Fruit fly (Drosophila melanogaster) Kc167 (cell line): ENCODE measurements around the gene Mvb12.

Experiments
- Myc ChIP-seq: fragments of >200 bp; optimal IDR thresholded peaks from 2 replicates; lab custom pipeline; 2017; ENCODE audit warnings: missing external identifiers
- Sin3A ChIP-seq: fragments of >200 bp; optimal IDR thresholded peaks from 2 replicates; lab custom pipeline; 2018; ENCODE audit warnings: missing external identifiers
- h ChIP-seq: fragments of >200 bp; optimal IDR thresholded peaks from 3 replicates; lab custom pipeline; 2018; ENCODE audit warnings: missing external identifiers
- insv ChIP-seq: fragments of >200 bp; optimal IDR thresholded peaks from 3 replicates; lab custom pipeline; 2018; ENCODE audit warnings: missing external identifiers
- psq ChIP-seq: fragments of >200 bp; optimal IDR thresholded peaks from 2 replicates; lab custom pipeline; 2017; ENCODE audit warnings: missing external identifiers
- ttk ChIP-seq: sonication (Bioruptor generic); optimal IDR thresholded peaks from 2 replicates; lab custom pipeline; 2017; ENCODE audit warnings: missing external identifiers

The Mvb12 gene

dm6 chrX:18101098-18101711 lies at the start of gene Mvb12:
TSS of gene Mvb12 (minus strand) at chrX:18101314.
- TF ChIP-seq ttk (lab: Kevin White, UChicago) (no peak), Sin3A (lab: Kevin White, UChicago) (no peak), h (no peak), insv (lab: Kevin White, UChicago) (no peak), Myc (lab: Kevin White, UChicago) (no peak), psq (lab: Kevin White, UChicago) (no peak)

dm6 chrX:18149292-18149691 lies 48.2 kb upstream of the Mvb12 start:
- TF ChIP-seq insv (lab: Kevin White, UChicago) (no peak), h (no peak), ttk (lab: Kevin White, UChicago) (no peak), psq (lab: Kevin White, UChicago) (no peak), Myc (lab: Kevin White, UChicago) (no peak), Sin3A (lab: Kevin White, UChicago) (no peak)

dm6 chrX:18140932-18141587 lies 39.9 kb upstream of the Mvb12 start:
- TF ChIP-seq psq (lab: Kevin White, UChicago) (no peak), h (no peak), ttk (lab: Kevin White, UChicago) (no peak), Myc (lab: Kevin White, UChicago) (no peak), Sin3A (lab: Kevin White, UChicago) (no peak), insv (lab: Kevin White, UChicago) (no peak)

dm6 chrX:18139950-18140349 lies 38.8 kb upstream of the Mvb12 start:
- no peak for TF ChIP-seq Sin3A (lab: Kevin White, UChicago)
- TF ChIP-seq Myc (lab: Kevin White, UChicago): no peak
- TF ChIP-seq ttk (lab: Kevin White, UChicago): no peak
- TF ChIP-seq psq (lab: Kevin White, UChicago): no peak
- TF ChIP-seq h: no peak
- no peak for TF ChIP-seq insv (lab: Kevin White, UChicago)

dm6 chrX:18138297-18138696 lies 37.2 kb upstream of the Mvb12 start, which contains the start of gene CG43229:
TSS of gene CG43229 (plus strand) at chrX:18138542.
- no peak for TF ChIP-seq h
- no peak for TF ChIP-seq psq (lab: Kevin White, UChicago)
- TF ChIP-seq insv (lab: Kevin White, UChicago): no peak
- TF ChIP-seq ttk (lab: Kevin White, UChicago): no peak
- TF ChIP-seq Myc (lab: Kevin White, UChicago): no peak

- TF ChIP-seq Sin3A (lab: Kevin White, UChicago) (no peak), Myc (lab: Kevin White, UChicago) (no peak), insv (lab: Kevin White, UChicago) (no peak), ttk (lab: Kevin White, UChicago) (no peak), psq (lab: Kevin White, UChicago) (no peak), h (no peak)
Observed at dm6 chrX:18136910-18137849, 36.1 kb upstream of the Mvb12 start, which contains the start of gene ari-1. TSS of gene ari-1 (minus strand) at chrX:18137784.

- TF ChIP-seq psq (lab: Kevin White, UChicago): no peak
- no peak for TF ChIP-seq Myc (lab: Kevin White, UChicago)
- peak; percentile 40 for TF ChIP-seq ttk (lab: Kevin White, UChicago)
- no peak for TF ChIP-seq insv (lab: Kevin White, UChicago)
- TF ChIP-seq h: no peak
- TF ChIP-seq Sin3A (lab: Kevin White, UChicago): no peak
Observed at dm6 chrX:18136059-18136458, 34.9 kb upstream of the Mvb12 start.

- TF ChIP-seq psq (lab: Kevin White, UChicago) (no peak), Myc (lab: Kevin White, UChicago) (no peak), Sin3A (lab: Kevin White, UChicago) (no peak), ttk (lab: Kevin White, UChicago) (no peak), insv (lab: Kevin White, UChicago) (no peak), h (no peak)
Observed at dm6 chrX:18130168-18130567, 29.1 kb upstream of the Mvb12 start, which contains the start of gene CG43133. TSS of gene CG43133 (minus strand) at chrX:18130178.

dm6 chrX:18129297-18129696 lies 28.2 kb upstream of the Mvb12 start:
- no peak for TF ChIP-seq ttk (lab: Kevin White, UChicago)
- TF ChIP-seq Myc (lab: Kevin White, UChicago): no peak
- TF ChIP-seq psq (lab: Kevin White, UChicago): no peak
- no peak for TF ChIP-seq h
- TF ChIP-seq Sin3A (lab: Kevin White, UChicago): no peak
- TF ChIP-seq insv (lab: Kevin White, UChicago): no peak

- no peak for TF ChIP-seq h
- TF ChIP-seq ttk (lab: Kevin White, UChicago): no peak
- no peak for TF ChIP-seq psq (lab: Kevin White, UChicago)
- TF ChIP-seq Myc (lab: Kevin White, UChicago): no peak
Observed at dm6 chrX:18125520-18125919, 24.4 kb upstream of the Mvb12 start.

dm6 chrX:18118519-18118918 lies 17.4 kb upstream of the Mvb12 start:
- TF ChIP-seq psq (lab: Kevin White, UChicago) (no peak), h (no peak), Myc (lab: Kevin White, UChicago) (no peak), Sin3A (lab: Kevin White, UChicago) (no peak), ttk (lab: Kevin White, UChicago) (no peak), insv (lab: Kevin White, UChicago) (no peak)
